Fruit fly (Drosophila melanogaster) whole organism, embryonic: Measurements from ENCODE around the gene Ilp4.

Source experiments
- Adf1 ChIP-seq: fragments of 200-800 bp; sonication (Bioruptor generic); IDR thresholded peaks from 2 replicates; pipeline ENCODE4 v1.3.6; 2022; ENCODE audit warnings: missing biosample characterization, missing genetic modification characterization
- Bgb ChIP-seq: fragments of 200-800 bp; sonication (Bioruptor generic); IDR thresholded peaks from 2 replicates; pipeline ENCODE4 v1.3.6; 2022; ENCODE audit warnings: missing biosample characterization, missing genetic modification characterization; ENCODE audit not compliant: partially characterized antibody
- CG10654 ChIP-seq: fragments of 200-800 bp; sonication (Bioruptor generic); optimal IDR thresholded peaks from 2 replicates; lab custom pipeline; 2016; ENCODE audit warnings: missing biosample characterization, missing genetic modification characterization
- CG11695 ChIP-seq: fragments of 200-800 bp; sonication (Bioruptor generic); IDR thresholded peaks from 3 replicates; pipeline ENCODE4 v1.3.6; 2022; ENCODE audit warnings: missing biosample characterization, missing genetic modification characterization
- CG15011 ChIP-seq: fragments of 200-800 bp; sonication (Bioruptor generic); optimal IDR thresholded peaks from 3 replicates; lab custom pipeline; 2018; ENCODE audit warnings: missing biosample characterization, mild to moderate bottlenecking, missing genetic modification characterization
- CG15269 ChIP-seq: fragments of 200-800 bp; sonication (Bioruptor generic); optimal IDR thresholded peaks from 2 replicates; lab custom pipeline; 2018; ENCODE audit warnings: missing biosample characterization, mild to moderate bottlenecking, missing genetic modification characterization, moderate library complexity
- CG15479 ChIP-seq: fragments of 200-800 bp; sonication (Bioruptor generic); optimal IDR thresholded peaks from 3 replicates; lab custom pipeline; 2019; ENCODE audit warnings: missing biosample characterization, mild to moderate bottlenecking, missing genetic modification characterization, moderate library complexity
- CG2116 ChIP-seq: fragments of 200-800 bp; sonication (Bioruptor generic); optimal IDR thresholded peaks from 3 replicates; lab custom pipeline; 2018; ENCODE audit warnings: missing biosample characterization, mild to moderate bottlenecking, missing genetic modification characterization
- CG2712 ChIP-seq: fragments of 200-800 bp; optimal IDR thresholded peaks from 3 replicates; lab custom pipeline; 2019; ENCODE audit warnings: missing biosample characterization, mild to moderate bottlenecking, missing genetic modification characterization, moderate library complexity
- CG32767 ChIP-seq: fragments of 200-800 bp; sonication (Bioruptor generic); IDR thresholded peaks from 2 replicates; pipeline ENCODE4 v1.3.6; 2022; ENCODE audit warnings: missing biosample characterization, missing genetic modification characterization
- CG3281 ChIP-seq: fragments of 200-800 bp; sonication (Bioruptor generic); optimal IDR thresholded peaks from 3 replicates; lab custom pipeline; 2017; ENCODE audit warnings: missing biosample characterization, mild to moderate bottlenecking, missing genetic modification characterization
- CG3995 ChIP-seq: fragments of 200-800 bp; sonication (Bioruptor generic); optimal IDR thresholded peaks from 3 replicates; lab custom pipeline; 2016; ENCODE audit warnings: missing biosample characterization, missing genetic modification characterization
- CG4360 ChIP-seq: fragments of 200-800 bp; sonication (Bioruptor generic); IDR thresholded peaks from 2 replicates; pipeline ENCODE4 v1.3.6; 2022; ENCODE audit warnings: missing biosample characterization, missing genetic modification characterization
- CG4424 ChIP-seq: fragments of 200-800 bp; sonication (Bioruptor generic); optimal IDR thresholded peaks from 3 replicates; lab custom pipeline; 2016; ENCODE audit warnings: missing biosample characterization, missing genetic modification characterization
- CG6791 ChIP-seq: fragments of 200-800 bp; sonication (Bioruptor generic); IDR thresholded peaks from 3 replicates; pipeline ENCODE4 v1.3.6; 2022; ENCODE audit warnings: missing biosample characterization, missing genetic modification characterization; ENCODE audit not compliant: partially characterized antibody
- CTCF ChIP-seq: fragments of 200-800 bp; sonication (Bioruptor generic); optimal IDR thresholded peaks from 2 replicates; lab custom pipeline; 2017; ENCODE audit warnings: missing biosample characterization, mild to moderate bottlenecking, missing genetic modification characterization, moderate library complexity
- Deaf1 ChIP-seq: fragments of 200-800 bp; optimal IDR thresholded peaks from 3 replicates; lab custom pipeline; 2019; ENCODE audit warnings: missing biosample characterization, mild to moderate bottlenecking, missing genetic modification characterization, moderate library complexity
- Dfd ChIP-seq, 2 experiments: fragments of >200 bp; optimal IDR thresholded peaks; 2 replicates each; lab custom pipeline; 2017; ENCODE audit warnings: missing biosample characterization in 2 of 2, missing genetic modification characterization in 2 of 2
- Dip3 ChIP-seq: fragments of 200-800 bp; sonication (Bioruptor generic); optimal IDR thresholded peaks from 3 replicates; lab custom pipeline; 2016; ENCODE audit warnings: missing biosample characterization, missing genetic modification characterization
- Fer3 ChIP-seq: fragments of 200-800 bp; sonication (Bioruptor generic); optimal IDR thresholded peaks from 2 replicates; lab custom pipeline; 2018; ENCODE audit warnings: missing biosample characterization, mild to moderate bottlenecking, missing genetic modification characterization, moderate library complexity
- Hand ChIP-seq: fragments of 200-800 bp; sonication (Bioruptor generic); optimal IDR thresholded peaks from 2 replicates; lab custom pipeline; 2017; ENCODE audit warnings: mild to moderate bottlenecking, missing biosample characterization, missing genetic modification reagents, missing genetic modification characterization
- HmgZ ChIP-seq: fragments of 200-800 bp; sonication (Bioruptor generic); optimal IDR thresholded peaks from 2 replicates; lab custom pipeline; 2018; ENCODE audit warnings: missing biosample characterization, mild to moderate bottlenecking, missing genetic modification characterization
- Neu2 ChIP-seq: fragments of 200-800 bp; sonication (Bioruptor generic); optimal IDR thresholded peaks from 3 replicates; lab custom pipeline; 2016; ENCODE audit warnings: missing biosample characterization, missing genetic modification characterization, borderline replicate concordance
- Nf-YC ChIP-seq: fragments of 200-800 bp; optimal IDR thresholded peaks from 3 replicates; lab custom pipeline; 2019; ENCODE audit warnings: missing biosample characterization, mild to moderate bottlenecking, missing genetic modification characterization, moderate library complexity
- NfI ChIP-seq: fragments of 200-800 bp; sonication (Bioruptor generic); optimal IDR thresholded peaks from 3 replicates; lab custom pipeline; 2018; ENCODE audit warnings: missing biosample characterization, mild to moderate bottlenecking, missing genetic modification characterization, moderate library complexity
- Pdp1 ChIP-seq, 2 experiments: fragments of 200-800 bp; sonication (Bioruptor generic); optimal IDR thresholded peaks; 3 replicates each; lab custom pipeline; 2016; ENCODE audit warnings: missing biosample characterization in 2 of 2, missing genetic modification characterization in 2 of 2, mild to moderate bottlenecking in 1 of 2, moderate library complexity in 1 of 2
- Ravus ChIP-seq: fragments of 200-800 bp; sonication (Bioruptor generic); IDR thresholded peaks from 2 replicates; pipeline ENCODE4 v1.3.6; 2022; ENCODE audit warnings: missing biosample characterization, missing genetic modification characterization
- Xbp1 ChIP-seq: fragments of 200-800 bp; sonication (Bioruptor generic); optimal IDR thresholded peaks from 3 replicates; lab custom pipeline; 2016; ENCODE audit warnings: missing biosample characterization, mild to moderate bottlenecking, missing genetic modification characterization
- YL-1 ChIP-seq: fragments of 200-800 bp; sonication (Bioruptor generic); optimal IDR thresholded peaks from 3 replicates; lab custom pipeline; 2017; ENCODE audit warnings: missing biosample characterization, mild to moderate bottlenecking, missing genetic modification characterization
- amos ChIP-seq: fragments of 200-800 bp; sonication (Bioruptor generic); IDR thresholded peaks from 2 replicates; pipeline ENCODE4 v1.3.6; 2022; ENCODE audit warnings: missing biosample characterization, missing genetic modification characterization; ENCODE audit not compliant: partially characterized antibody
- cad ChIP-seq: fragments of >200 bp; optimal IDR thresholded peaks from 2 replicates; lab custom pipeline; 2017; ENCODE audit warnings: missing biosample characterization, missing genetic modification characterization
- chif ChIP-seq, 2 experiments: fragments of 200-800 bp; sonication (Bioruptor generic); optimal IDR thresholded peaks; 3 replicates each; lab custom pipeline; 2016; ENCODE audit warnings: missing biosample characterization in 2 of 2, missing genetic modification characterization in 2 of 2
- eve ChIP-seq, 2 experiments: fragments of >200 bp; optimal IDR thresholded peaks; 2 replicates each; lab custom pipeline; 2017; ENCODE audit warnings: missing biosample characterization in 2 of 2, missing genetic modification characterization in 2 of 2
- gcm ChIP-seq: fragments of 200-800 bp; sonication (Bioruptor generic); optimal IDR thresholded peaks from 2 replicates; lab custom pipeline; 2019; ENCODE audit warnings: missing biosample characterization, mild to moderate bottlenecking, missing genetic modification characterization, moderate library complexity
- gfzf ChIP-seq: fragments of 200-800 bp; sonication (Bioruptor generic); optimal IDR thresholded peaks from 2 replicates; lab custom pipeline; 2016; ENCODE audit warnings: missing biosample characterization, mild to moderate bottlenecking, missing genetic modification characterization, moderate library complexity
- hbn ChIP-seq: fragments of 200-800 bp; sonication (Bioruptor generic); IDR thresholded peaks from 2 replicates; pipeline ENCODE4 v1.3.6; 2022; ENCODE audit warnings: missing biosample characterization, missing genetic modification characterization; ENCODE audit not compliant: partially characterized antibody
- knrl ChIP-seq: fragments of 200-800 bp; sonication (Bioruptor generic); IDR thresholded peaks from 3 replicates; pipeline ENCODE4 v1.3.6; 2022; ENCODE audit warnings: missing biosample characterization, missing genetic modification characterization; ENCODE audit not compliant: partially characterized antibody
- odd ChIP-seq: fragments of 200-800 bp; sonication (Bioruptor generic); optimal IDR thresholded peaks from 2 replicates; lab custom pipeline; 2017; ENCODE audit warnings: missing biosample characterization, mild to moderate bottlenecking, missing genetic modification characterization
- pb ChIP-seq: fragments of 200-800 bp; sonication (Bioruptor generic); optimal IDR thresholded peaks from 3 replicates; lab custom pipeline; 2016; ENCODE audit warnings: missing biosample characterization, missing genetic modification characterization
- pzg ChIP-seq: fragments of 200-800 bp; sonication (Bioruptor generic); optimal IDR thresholded peaks from 3 replicates; lab custom pipeline; 2018; ENCODE audit warnings: missing biosample characterization, mild to moderate bottlenecking, missing genetic modification characterization, moderate library complexity
- ro ChIP-seq: fragments of 200-800 bp; sonication (Bioruptor generic); IDR thresholded peaks from 2 replicates; pipeline ENCODE4 v1.3.6; 2022; ENCODE audit warnings: missing biosample characterization, missing genetic modification characterization
- so ChIP-seq: fragments of 200-800 bp; sonication (Bioruptor generic); IDR thresholded peaks from 3 replicates; pipeline ENCODE4 v1.3.6; 2022; ENCODE audit warnings: missing biosample characterization, missing genetic modification characterization
- ssp ChIP-seq: fragments of 200-800 bp; sonication (Bioruptor generic); IDR thresholded peaks from 2 replicates; pipeline ENCODE4 v1.3.6; 2022; ENCODE audit warnings: missing biosample characterization, missing genetic modification characterization
- stc ChIP-seq: fragments of 200-800 bp; sonication (Bioruptor generic); IDR thresholded peaks from 2 replicates; pipeline ENCODE4 v1.3.6; 2022; ENCODE audit warnings: missing biosample characterization, missing genetic modification characterization
- tna ChIP-seq: fragments of 200-800 bp; sonication (Bioruptor generic); IDR thresholded peaks from 2 replicates; pipeline ENCODE4 v1.3.6; 2022; ENCODE audit warnings: missing biosample characterization, missing genetic modification characterization; ENCODE audit not compliant: partially characterized antibody
- unc-4 ChIP-seq: fragments of 200-800 bp; sonication (Bioruptor generic); IDR thresholded peaks from 2 replicates; pipeline ENCODE4 v1.3.6; 2022; ENCODE audit warnings: missing biosample characterization, missing genetic modification characterization; ENCODE audit not compliant: partially characterized antibody
- zen2 ChIP-seq: fragments of 200-800 bp; sonication (Bioruptor generic); IDR thresholded peaks from 3 replicates; pipeline ENCODE4 v1.3.6; 2022; ENCODE audit warnings: missing biosample characterization, missing genetic modification characterization; ENCODE audit not compliant: partially characterized antibody

Ilp4 gene

dm6 chr3L:9838534-9838933, 34.5 kb upstream of the Ilp4 start, which contains the start of gene Cdk8 (continued):
- TF ChIP-seq Fer3 (peak; percentile 44), CG3995 (GFP tag; lab: Kevin White, UChicago) (no peak), Neu2 (GFP tag; lab: Kevin White, UChicago) (no peak), gcm (GFP tag; lab: Kevin White, UChicago) (no peak), Pdp1 (GFP tag; optimal IDR thresholded peaks at IDR 0.05; lab: Kevin White, UChicago) (peak; percentile 1 to 23), CG11695 (GFP tag; lab: Robert Waterston, UW) (0 out of 3 replicates have a peak, but pooled peaks have one; percentile 33), odd (GFP tag; lab: Kevin White, UChicago) (no peak), Ravus (GFP tag; lab: Robert Waterston, UW) (no peak), Nf-YC (peak; percentile 58), CG3281 (GFP tag; lab: Kevin White, UChicago) (no peak), NfI (GFP tag; lab: Kevin White, UChicago) (peak; percentile 21), CG15269 (tag; lab: Kevin White, UChicago) (peak; percentile 52), Adf1 (no peak; the same call in 1 of the 2 replicates), amos (GFP tag; lab: Robert Waterston, UW) (no peak), ssp (GFP tag; lab: Robert Waterston, UW) (no peak), cad (GFP tag; lab: Kevin White, UChicago) (no peak), Bgb (no peak; the same call in 1 of the 2 replicates), HmgZ (tag; lab: Kevin White, UChicago) (peak; percentile 45), CG32767 (GFP tag; lab: Robert Waterston, UW) (no peak), Deaf1 (tag; lab: Kevin White, UChicago) (no peak), CG15011 (GFP tag; lab: Kevin White, UChicago) (no peak), CG4424 (peak; percentile 33), chif (GFP tag; optimal IDR thresholded peaks at IDR 0.05; lab: Kevin White, UChicago) (peak in 1 of 2 experiments; percentile 2), CTCF (no peak), eve (GFP tag; optimal IDR thresholded peaks at IDR 0.05; lab: Kevin White, UChicago) (no peak), ro (GFP tag; lab: Robert Waterston, UW) (no peak), stc (GFP tag; lab: Robert Waterston, UW) (peak; percentile 18; the same call in 1 of the 2 replicates), Dip3 (no peak), tna (GFP tag; lab: Robert Waterston, UW) (no peak), CG10654 (GFP tag; lab: Kevin White, UChicago) (no peak)

- peak; percentile 1 for TF ChIP-seq gfzf (GFP tag; lab: Kevin White, UChicago)
- TF ChIP-seq Dfd (GFP tag; optimal IDR thresholded peaks at IDR 0.05; lab: Kevin White, UChicago), result peak in 1 of 2 experiments; percentile 51
- no peak for TF ChIP-seq ssp (GFP tag; lab: Robert Waterston, UW)
- TF ChIP-seq unc-4 (GFP tag; lab: Robert Waterston, UW), result peak; percentile 2; the same call in 1 of the 2 replicates
- 0 out of 2 replicates have a peak, but pooled peaks have one; percentile 15 for TF ChIP-seq CG4360
- TF ChIP-seq, all 482 proteins: peak for 4
Measured at dm6 chr3L:9837053-9837452, 33.0 kb upstream of the Ilp4 start.

dm6 chr3L:9836524-9837047, 32.5 kb upstream of the Ilp4 start, which contains the start of gene I-2:
Gene I-2, minus strand, starts transcription at chr3L:9836805.
- peak; percentile 34 for TF ChIP-seq Xbp1
- peak; percentile 80 for TF ChIP-seq pzg (GFP tag; lab: Kevin White, UChicago)
- no peak for TF ChIP-seq pb (GFP tag; lab: Kevin White, UChicago)
- TF ChIP-seq zen2, result peak; percentile 67; the same call in 1 of the 3 replicates
- TF ChIP-seq CG2116 (GFP tag; lab: Kevin White, UChicago), result peak; percentile 69
- peak; percentile 51 for TF ChIP-seq HmgZ (tag; lab: Kevin White, UChicago)
- peak; percentile 88 for TF ChIP-seq CG6791 (GFP tag; lab: Robert Waterston, UW)
- peak; percentile 88 for TF ChIP-seq knrl (GFP tag; lab: Robert Waterston, UW)
- TF ChIP-seq Bgb, result peak; percentile 91
- TF ChIP-seq YL-1 (GFP tag; lab: Kevin White, UChicago), result peak; percentile 19
- TF ChIP-seq so (GFP tag; lab: Robert Waterston, UW), result no peak
- TF ChIP-seq gfzf (GFP tag; lab: Kevin White, UChicago), result peak; percentile 51
- no peak for TF ChIP-seq Hand
- peak; percentile 37 for TF ChIP-seq CG2712 (tag; lab: Kevin White, UChicago)
- TF ChIP-seq CG15479 (GFP tag; lab: Kevin White, UChicago), result no peak
- peak; percentile 70 for TF ChIP-seq hbn (GFP tag; lab: Robert Waterston, UW)
